Worm (Caenorhabditis elegans) whole organism, L1 larva: ENCODE measurements around the gene srh-223.

Experiments used
- Y116A8C.19 ChIP-seq: sonication (generic microtip); optimal IDR thresholded peaks from 2 replicates; lab custom pipeline; 2016; ENCODE audit warnings: missing compliant biosample characterization, missing genetic modification characterization, borderline replicate concordance
- aly-2 ChIP-seq: fragments of 150-350 bp; optimal IDR thresholded peaks from 2 replicates; lab custom pipeline; 2014; ENCODE audit warnings: missing biosample characterization, missing genetic modification characterization
- blmp-1 ChIP-seq: fragments of 150-350 bp; optimal IDR thresholded peaks from 2 replicates; lab custom pipeline; 2014; ENCODE audit warnings: missing biosample characterization, missing genetic modification characterization
- ceh-8 ChIP-seq: fragments of 200-800 bp; sonication (Bioruptor generic); optimal IDR thresholded peaks from 2 replicates; lab custom pipeline; 2018; ENCODE audit warnings: mild to moderate bottlenecking, missing genetic modification characterization, moderate library complexity, missing compliant biosample characterization
- ceh-90 ChIP-seq: sonication (generic microtip); optimal IDR thresholded peaks from 2 replicates; lab custom pipeline; 2016; ENCODE audit warnings: missing genetic modification characterization, missing compliant biosample characterization
- egl-13 ChIP-seq: sonication (generic microtip); optimal IDR thresholded peaks from 2 replicates; lab custom pipeline; 2016; ENCODE audit warnings: missing genotype, missing genetic modification reagents, missing genetic modification characterization, missing compliant biosample characterization
- elt-2 ChIP-seq: sonication (generic microtip); optimal IDR thresholded peaks from 2 replicates; lab custom pipeline; 2016; ENCODE audit warnings: missing genetic modification characterization, mild to moderate bottlenecking, inconsistent platforms, missing compliant biosample characterization, missing genetic modification reagents
- elt-3 ChIP-seq, 6 experiments: fragments of 150-350 bp in 1 of 6; sonication (generic microtip); optimal IDR thresholded peaks; 2 replicates each; lab custom pipeline; 2017 to 2018; ENCODE audit warnings: missing biosample characterization in 6 of 6, missing genetic modification characterization in 6 of 6, inconsistent platforms in 1 of 6
- fos-1 ChIP-seq: fragments of 150-350 bp; optimal IDR thresholded peaks from 2 replicates; lab custom pipeline; 2014; ENCODE audit warnings: missing biosample characterization, missing genetic modification characterization
- hpl-2 ChIP-seq: fragments of 150-350 bp; optimal IDR thresholded peaks from 2 replicates; lab custom pipeline; 2014; ENCODE audit warnings: missing biosample characterization, missing genetic modification reagents, missing genetic modification characterization
- lin-15B ChIP-seq: fragments of 150-350 bp; sonication (generic microtip); optimal IDR thresholded peaks from 3 replicates; lab custom pipeline; 2014; ENCODE audit warnings: missing biosample characterization, missing genetic modification characterization
- nhr-47 ChIP-seq: sonication (generic microtip); optimal IDR thresholded peaks from 2 replicates; lab custom pipeline; 2016; ENCODE audit warnings: mild to moderate bottlenecking, missing genetic modification characterization, moderate library complexity, missing compliant biosample characterization
- nhr-84 ChIP-seq: sonication (generic microtip); optimal IDR thresholded peaks from 2 replicates; lab custom pipeline; 2017; ENCODE audit warnings: missing biosample characterization, missing genetic modification characterization
- nhr-85 ChIP-seq: sonication (generic microtip); peaks from one replicate; lab custom pipeline; 2016; ENCODE audit warnings: missing genetic modification characterization, inconsistent platforms, missing compliant biosample characterization
- unc-62 ChIP-seq: fragments of 150-350 bp; optimal IDR thresholded peaks from 2 replicates; lab custom pipeline; 2014; ENCODE audit warnings: missing biosample characterization, missing genetic modification reagents, missing genetic modification characterization
- zag-1 ChIP-seq: fragments of 150-350 bp; optimal IDR thresholded peaks from 2 replicates; lab custom pipeline; 2014; ENCODE audit warnings: missing biosample characterization, missing genetic modification characterization

The srh-223 gene

ce11 chrIV:4030917-4031599, 49.4 kb downstream of the srh-223 start (continued):
- no peak for TF ChIP-seq zag-1 (tag; lab: Kevin White, UChicago)
- TF ChIP-seq nhr-85 (tag; lab: Kevin White, UChicago) = peak; percentile 96
- peak; percentile 61 for TF ChIP-seq lin-15B (tag; lab: Kevin White, UChicago)
- TF ChIP-seq Y116A8C.19 (tag; lab: Kevin White, UChicago) = no peak
- no peak for TF ChIP-seq aly-2
- no peak for TF ChIP-seq ceh-90
- no peak for TF ChIP-seq hpl-2 (GFP tag; lab: Kevin White, UChicago)
- no peak for TF ChIP-seq nhr-84
- TF ChIP-seq, all 84 proteins: peak for 21

- peak in 2 of 6 experiments; percentile 22 to 65 for TF ChIP-seq elt-3 (tag; optimal IDR thresholded peaks at IDR 0.05; lab: Kevin White, UChicago)
- no peak for TF ChIP-seq fos-1 (tag; lab: Kevin White, UChicago)
- peak; percentile 38 for TF ChIP-seq blmp-1 (tag; lab: Kevin White, UChicago)
- peak; percentile 58 for TF ChIP-seq elt-2 (tag; lab: Kevin White, UChicago)
- no peak for TF ChIP-seq unc-62 (GFP tag; lab: Kevin White, UChicago)
- TF ChIP-seq nhr-47 (tag; lab: Kevin White, UChicago) = no peak
- no peak for TF ChIP-seq ceh-8 (GFP tag; lab: Kevin White, UChicago)
- TF ChIP-seq egl-13 = no peak
- TF ChIP-seq, all 84 proteins: peak for 3
Measured at ce11 chrIV:4032350-4032749, 50.6 kb downstream of the srh-223 start.
